Worm (Caenorhabditis elegans): ENCODE results near the gene F02E11.3.

DNA sequence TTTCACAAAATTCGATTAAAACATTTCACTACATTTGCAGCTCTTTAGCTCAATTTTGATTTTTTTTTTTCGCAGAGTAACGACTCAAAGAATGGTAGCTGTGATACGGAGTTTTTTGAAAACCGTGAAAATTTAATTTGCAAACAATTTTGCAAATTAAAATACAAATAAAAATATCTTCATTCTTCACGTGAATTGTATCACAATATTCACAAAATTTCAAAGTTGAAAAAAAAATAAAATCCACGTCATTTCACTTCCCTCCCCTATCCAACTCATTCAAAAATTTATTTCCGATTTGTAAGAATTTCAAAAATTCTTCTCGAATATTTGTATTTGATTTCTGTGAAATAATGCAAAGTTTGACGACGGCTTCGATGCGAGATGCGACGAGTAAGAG, 3.8 kb upstream of the F02E11.3 start, which contains the start of gene wht-4:
- TF ChIP-seq nhr-47 (tag; optimal IDR thresholded peaks at IDR 0.05) (no peak), ama-1 (optimal IDR thresholded peaks at IDR 0.05) (no peak), pqm-1 (tag; optimal IDR thresholded peaks at IDR 0.05) (no peak), ztf-4 (tag; optimal IDR thresholded peaks at IDR 0.05) (no peak), nhr-71 (tag; optimal IDR thresholded peaks at IDR 0.05) (no peak), lsy-2 (tag; optimal IDR thresholded peaks at IDR 0.05) (no peak), unc-130 (tag; optimal IDR thresholded peaks at IDR 0.05) (no peak), dpl-1 (GFP tag; optimal IDR thresholded peaks at IDR 0.05) (no peak)
